Fruit fly (Drosophila melanogaster) whole organism, embryonic: ENCODE measurements around the gene CG42375.

ENCODE experiments used
- B-H2 ChIP-seq: fragments of 200-800 bp; sonication (Bioruptor generic); optimal IDR thresholded peaks from 2 replicates; lab custom pipeline; 2018; ENCODE audit warnings: missing biosample characterization, mild to moderate bottlenecking, missing genetic modification characterization
- BtbVII ChIP-seq: fragments of 200-800 bp; sonication (Bioruptor generic); optimal IDR thresholded peaks from 3 replicates; lab custom pipeline; 2017; ENCODE audit warnings: missing biosample characterization, mild to moderate bottlenecking, missing genetic modification characterization
- CG10565 ChIP-seq: fragments of 200-800 bp; sonication (Bioruptor generic); optimal IDR thresholded peaks from 3 replicates; lab custom pipeline; 2016; ENCODE audit warnings: missing biosample characterization, mild to moderate bottlenecking, missing genetic modification characterization
- CG11093 ChIP-seq: fragments of 200-800 bp; sonication (Bioruptor generic); IDR thresholded peaks from 3 replicates; pipeline ENCODE4 v1.3.6; 2022; ENCODE audit warnings: missing biosample characterization, missing genetic modification characterization
- CG11398 ChIP-seq: fragments of 200-800 bp; sonication (Bioruptor generic); optimal IDR thresholded peaks from 2 replicates; lab custom pipeline; 2016; ENCODE audit warnings: missing biosample characterization, missing genetic modification characterization
- CG11696 ChIP-seq: fragments of 200-800 bp; sonication (Bioruptor generic); IDR thresholded peaks from 2 replicates; pipeline ENCODE4 v1.3.6; 2022; ENCODE audit warnings: missing biosample characterization, missing genetic modification characterization
- CG14667 ChIP-seq: fragments of 200-800 bp; sonication (Bioruptor generic); IDR thresholded peaks from 2 replicates; pipeline ENCODE4 v1.3.6; 2022; ENCODE audit warnings: missing biosample characterization, missing genetic modification characterization
- CG14965 ChIP-seq: fragments of 200-800 bp; sonication (Bioruptor generic); optimal IDR thresholded peaks from 2 replicates; lab custom pipeline; 2016; ENCODE audit warnings: missing biosample characterization, missing genetic modification characterization, borderline replicate concordance
- CG15011 ChIP-seq: fragments of 200-800 bp; sonication (Bioruptor generic); optimal IDR thresholded peaks from 3 replicates; lab custom pipeline; 2018; ENCODE audit warnings: missing biosample characterization, mild to moderate bottlenecking, missing genetic modification characterization
- CG1603 ChIP-seq: fragments of 200-800 bp; sonication (Bioruptor generic); optimal IDR thresholded peaks from 2 replicates; lab custom pipeline; 2019; ENCODE audit warnings: missing biosample characterization, mild to moderate bottlenecking, missing genetic modification characterization, moderate library complexity
- CG16863 ChIP-seq: fragments of 200-800 bp; sonication (Bioruptor generic); optimal IDR thresholded peaks from 3 replicates; lab custom pipeline; 2016; ENCODE audit warnings: missing biosample characterization, missing genetic modification characterization
- CG18599 ChIP-seq: fragments of 200-800 bp; sonication (Bioruptor generic); optimal IDR thresholded peaks from 3 replicates; lab custom pipeline; 2017; ENCODE audit warnings: missing biosample characterization, missing genetic modification characterization, mild to moderate bottlenecking, moderate library complexity, missing genetic modification reagents
- CG30431 ChIP-seq: fragments of 200-800 bp; sonication (Bioruptor generic); optimal IDR thresholded peaks from 2 replicates; lab custom pipeline; 2017; ENCODE audit warnings: missing biosample characterization, missing genetic modification characterization
- CG3163 ChIP-seq: fragments of 200-800 bp; sonication (Bioruptor generic); optimal IDR thresholded peaks from 3 replicates; lab custom pipeline; 2016; ENCODE audit warnings: missing biosample characterization, missing genetic modification characterization
- CG33213 ChIP-seq: fragments of 200-800 bp; sonication (Bioruptor generic); optimal IDR thresholded peaks from 3 replicates; lab custom pipeline; 2016; ENCODE audit warnings: missing biosample characterization, missing genetic modification characterization
- CG3995 ChIP-seq: fragments of 200-800 bp; sonication (Bioruptor generic); optimal IDR thresholded peaks from 3 replicates; lab custom pipeline; 2016; ENCODE audit warnings: missing biosample characterization, missing genetic modification characterization
- CG5180 ChIP-seq: fragments of 200-800 bp; sonication (Bioruptor generic); optimal IDR thresholded peaks from 3 replicates; lab custom pipeline; 2017; ENCODE audit warnings: missing biosample characterization, missing genetic modification characterization, mild to moderate bottlenecking, moderate library complexity, missing genetic modification reagents
- CG6813 ChIP-seq: fragments of 200-800 bp; sonication (Bioruptor generic); optimal IDR thresholded peaks from 2 replicates; lab custom pipeline; 2017; ENCODE audit warnings: missing biosample characterization, missing genetic modification characterization, mild to moderate bottlenecking, moderate library complexity, missing genetic modification reagents
- CG8388 ChIP-seq: fragments of 200-800 bp; sonication (Bioruptor generic); optimal IDR thresholded peaks from 2 replicates; lab custom pipeline; 2019; ENCODE audit warnings: missing biosample characterization, mild to moderate bottlenecking, missing genetic modification characterization, moderate library complexity
- CG8478 ChIP-seq: fragments of >200 bp; optimal IDR thresholded peaks from 2 replicates; lab custom pipeline; 2018
- CG9797 ChIP-seq: fragments of 200-800 bp; sonication (Bioruptor generic); optimal IDR thresholded peaks from 3 replicates; lab custom pipeline; 2018; ENCODE audit warnings: missing biosample characterization, mild to moderate bottlenecking, missing genetic modification characterization
- Dp ChIP-seq: fragments of 200-800 bp; sonication (Bioruptor generic); optimal IDR thresholded peaks from 2 replicates; lab custom pipeline; 2018; ENCODE audit warnings: missing biosample characterization, mild to moderate bottlenecking, missing genetic modification characterization, moderate library complexity
- Ets65A ChIP-seq: fragments of 200-800 bp; sonication (Bioruptor generic); peaks from one replicate; lab custom pipeline; 2016; ENCODE audit warnings: missing biosample characterization, missing genetic modification characterization
- Neu2 ChIP-seq: fragments of 200-800 bp; sonication (Bioruptor generic); optimal IDR thresholded peaks from 3 replicates; lab custom pipeline; 2016; ENCODE audit warnings: missing biosample characterization, missing genetic modification characterization, borderline replicate concordance
- Optix ChIP-seq: fragments of 200-800 bp; sonication (Bioruptor generic); IDR thresholded peaks from 3 replicates; pipeline ENCODE4 v1.3.6; 2022; ENCODE audit warnings: missing biosample characterization, missing genetic modification characterization
- PHDP ChIP-seq: fragments of 200-800 bp; sonication (Bioruptor generic); optimal IDR thresholded peaks from 3 replicates; lab custom pipeline; 2018; ENCODE audit warnings: missing biosample characterization, mild to moderate bottlenecking, missing genetic modification characterization, moderate library complexity
- TFAM ChIP-seq: fragments of 200-800 bp; sonication (Bioruptor generic); optimal IDR thresholded peaks from 2 replicates; lab custom pipeline; 2017; ENCODE audit warnings: missing biosample characterization, missing genetic modification characterization, inconsistent platforms
- ato ChIP-seq: fragments of 200-800 bp; sonication (Bioruptor generic); IDR thresholded peaks from 2 replicates; pipeline ENCODE4 v1.3.6; 2022; ENCODE audit warnings: missing biosample characterization, missing genetic modification characterization; ENCODE audit not compliant: partially characterized antibody
- az2 ChIP-seq: fragments of 200-800 bp; sonication (Bioruptor generic); optimal IDR thresholded peaks from 3 replicates; lab custom pipeline; 2016; ENCODE audit warnings: missing biosample characterization, missing genetic modification characterization
- bbx ChIP-seq: fragments of 200-800 bp; sonication (Bioruptor generic); IDR thresholded peaks from 2 replicates; pipeline ENCODE4 v1.3.6; 2022; ENCODE audit warnings: missing biosample characterization, missing genetic modification characterization; ENCODE audit not compliant: partially characterized antibody
- bcd ChIP-seq: fragments of 200-800 bp; sonication (Bioruptor generic); optimal IDR thresholded peaks from 2 replicates; lab custom pipeline; 2017; ENCODE audit warnings: missing biosample characterization, mild to moderate bottlenecking, missing genetic modification characterization
- caup ChIP-seq: fragments of 200-800 bp; sonication (Bioruptor generic); optimal IDR thresholded peaks from 3 replicates; lab custom pipeline; 2017; ENCODE audit warnings: missing biosample characterization, mild to moderate bottlenecking, missing genetic modification characterization, moderate library complexity; ENCODE audit not compliant: severe bottlenecking
- chif ChIP-seq, 2 experiments: fragments of 200-800 bp; sonication (Bioruptor generic); optimal IDR thresholded peaks; 3 replicates each; lab custom pipeline; 2016; ENCODE audit warnings: missing biosample characterization in 2 of 2, missing genetic modification characterization in 2 of 2
- dan ChIP-seq: fragments of 200-800 bp; sonication (Bioruptor generic); IDR thresholded peaks from 2 replicates; pipeline ENCODE4 v1.3.6; 2022; ENCODE audit warnings: missing biosample characterization, missing genetic modification characterization
- dysf ChIP-seq: fragments of 200-800 bp; sonication (Bioruptor generic); IDR thresholded peaks from 3 replicates; pipeline ENCODE4 v1.3.6; 2022; ENCODE audit warnings: missing biosample characterization, missing genetic modification characterization
- ewg ChIP-seq: fragments of 200-800 bp; sonication (Bioruptor generic); optimal IDR thresholded peaks from 3 replicates; lab custom pipeline; 2017; ENCODE audit warnings: mild to moderate bottlenecking, missing biosample characterization, missing genetic modification reagents, missing genetic modification characterization
- gce ChIP-seq: fragments of 200-800 bp; sonication (Bioruptor generic); IDR thresholded peaks from 3 replicates; pipeline ENCODE4 v1.3.6; 2022; ENCODE audit warnings: missing biosample characterization, missing genetic modification characterization
- gem ChIP-seq: fragments of 200-800 bp; sonication (Bioruptor generic); optimal IDR thresholded peaks from 2 replicates; lab custom pipeline; 2019; ENCODE audit warnings: missing biosample characterization, mild to moderate bottlenecking, missing genetic modification characterization, moderate library complexity
- grn ChIP-seq: fragments of 200-800 bp; sonication (Bioruptor generic); optimal IDR thresholded peaks from 3 replicates; lab custom pipeline; 2017; ENCODE audit warnings: missing biosample characterization, missing genetic modification characterization
- gt ChIP-seq: fragments of 200-800 bp; sonication (Bioruptor generic); IDR thresholded peaks from 2 replicates; pipeline ENCODE4 v1.3.6; 2022; ENCODE audit warnings: missing biosample characterization, missing genetic modification characterization
- h ChIP-seq: fragments of >200 bp; optimal IDR thresholded peaks from 2 replicates; lab custom pipeline; 2017
- hth ChIP-seq: fragments of >200 bp; optimal IDR thresholded peaks from 2 replicates; lab custom pipeline; 2017; ENCODE audit warnings: inconsistent platforms
- ind ChIP-seq: fragments of 200-800 bp; sonication (Bioruptor generic); optimal IDR thresholded peaks from 3 replicates; lab custom pipeline; 2016; ENCODE audit warnings: missing biosample characterization, missing genetic modification characterization
- jumu ChIP-seq: fragments of 200-800 bp; sonication (Bioruptor generic); optimal IDR thresholded peaks from 3 replicates; lab custom pipeline; 2016; ENCODE audit warnings: missing biosample characterization, missing genetic modification characterization
- knrl ChIP-seq: fragments of 200-800 bp; sonication (Bioruptor generic); IDR thresholded peaks from 3 replicates; pipeline ENCODE4 v1.3.6; 2022; ENCODE audit warnings: missing biosample characterization, missing genetic modification characterization; ENCODE audit not compliant: partially characterized antibody
- lmd ChIP-seq: fragments of 200-800 bp; sonication (Bioruptor generic); IDR thresholded peaks from 2 replicates; pipeline ENCODE4 v1.3.6; 2022; ENCODE audit warnings: missing biosample characterization, missing genetic modification characterization
- nom ChIP-seq: fragments of 200-800 bp; sonication (Bioruptor generic); optimal IDR thresholded peaks from 2 replicates; lab custom pipeline; 2017; ENCODE audit warnings: missing biosample characterization, missing genetic modification characterization, mild to moderate bottlenecking, moderate library complexity, missing genetic modification reagents
- otp ChIP-seq: fragments of 200-800 bp; sonication (Bioruptor generic); IDR thresholded peaks from 3 replicates; pipeline ENCODE4, ENCODE4 v1.3.6; 2022; ENCODE audit warnings: missing biosample characterization, missing genetic modification characterization
- pnt ChIP-seq: fragments of 200-800 bp; sonication (Bioruptor generic); optimal IDR thresholded peaks from 3 replicates; lab custom pipeline; 2016; ENCODE audit warnings: missing biosample characterization, missing genetic modification characterization
- slp2 ChIP-seq: fragments of 200-800 bp; sonication (Bioruptor generic); optimal IDR thresholded peaks from 2 replicates; lab custom pipeline; 2016; ENCODE audit warnings: missing biosample characterization, missing genetic modification characterization
- so ChIP-seq: fragments of 200-800 bp; sonication (Bioruptor generic); IDR thresholded peaks from 3 replicates; pipeline ENCODE4 v1.3.6; 2022; ENCODE audit warnings: missing biosample characterization, missing genetic modification characterization

Gene CG42375

dm6 chr3R:13803892-13804710 is 24.7 kb downstream of the CG42375 start (continued):
- TF ChIP-seq knrl (no peak), hth (lab: Kevin White, UChicago) (no peak), ind (GFP tag; lab: Kevin White, UChicago) (no peak), Dp (GFP tag; lab: Kevin White, UChicago) (no peak), CG14965 (GFP tag; lab: Kevin White, UChicago) (no peak), CG1603 (no peak), pnt (GFP tag; lab: Kevin White, UChicago) (no peak), CG11093 (GFP tag; lab: Robert Waterston, UW) (no peak), CG14667 (no peak), bbx (GFP tag; lab: Robert Waterston, UW) (no peak), CG3163 (no peak), Ets65A (no peak), CG15011 (no peak), Neu2 (GFP tag; lab: Kevin White, UChicago) (no peak), dysf (GFP tag; lab: Robert Waterston, UW) (peak; percentile 59), bcd (GFP tag; lab: Kevin White, UChicago) (peak; percentile 42), otp (GFP tag; lab: Robert Waterston, UW) (no peak), CG11398 (GFP tag; lab: Kevin White, UChicago) (no peak), CG30431 (GFP tag; lab: Kevin White, UChicago) (no peak), so (GFP tag; lab: Robert Waterston, UW) (no peak), TFAM (no peak), slp2 (GFP tag; lab: Kevin White, UChicago) (no peak), PHDP (tag; lab: Kevin White, UChicago) (peak; percentile 39), gt (no peak), h (lab: Kevin White, UChicago) (no peak), CG8388 (GFP tag; lab: Kevin White, UChicago) (peak; percentile 10), CG3995 (GFP tag; lab: Kevin White, UChicago) (no peak), caup (GFP tag; lab: Kevin White, UChicago) (no peak), CG10565 (GFP tag; lab: Kevin White, UChicago) (no peak), gce (GFP tag; lab: Robert Waterston, UW) (no peak), jumu (no peak), CG33213 (GFP tag; lab: Kevin White, UChicago) (no peak), grn (GFP tag; lab: Kevin White, UChicago) (no peak), dan (GFP tag; lab: Robert Waterston, UW) (no peak), BtbVII (GFP tag; lab: Kevin White, UChicago) (peak; percentile 43), lmd (GFP tag; lab: Robert Waterston, UW) (no peak), CG8478 (lab: Kevin White, UChicago) (no peak), chif (GFP tag; optimal IDR thresholded peaks at IDR 0.05; lab: Kevin White, UChicago) (no peak), CG5180 (no peak), CG9797 (GFP tag; lab: Kevin White, UChicago) (no peak), CG18599 (GFP tag; lab: Kevin White, UChicago) (peak; percentile 70), ewg (GFP tag; lab: Kevin White, UChicago) (peak; percentile 60), gem (peak; percentile 67), CG11696 (GFP tag; lab: Robert Waterston, UW) (no peak), CG16863 (GFP tag; lab: Kevin White, UChicago) (no peak), CG6813 (GFP tag; lab: Kevin White, UChicago) (no peak), nom (no peak), az2 (GFP tag; lab: Kevin White, UChicago) (peak; percentile 34), ato (GFP tag; lab: Robert Waterston, UW) (no peak), Optix (GFP tag; lab: Robert Waterston, UW) (no peak), B-H2 (GFP tag; lab: Kevin White, UChicago) (no peak)
